Worm (Caenorhabditis elegans): ENCODE data around the gene ufc-1.

- TF ChIP-seq B0310.2 (tag; optimal IDR thresholded peaks at IDR 0.05) (no peak), pes-1 (GFP tag; IDR thresholded peaks at IDR 0.05) (no peak), ama-1 (optimal IDR thresholded peaks at IDR 0.05) (no peak), sea-1 (GFP tag; conservative IDR thresholded peaks at IDR 0.05) (no peak), tra-4 (tag; optimal IDR thresholded peaks at IDR 0.05) (no peak), tbx-11 (GFP tag; IDR thresholded peaks at IDR 0.05) (no peak), ets-7 (tag; optimal IDR thresholded peaks at IDR 0.05) (no peak), flt-1 (GFP tag; IDR thresholded peaks at IDR 0.05) (no peak), F13C5.2 (tag; optimal IDR thresholded peaks at IDR 0.05) (no peak), hmg-4 (GFP tag; optimal IDR thresholded peaks at IDR 0.05) (no peak), aly-1 (tag; optimal IDR thresholded peaks at IDR 0.05) (no peak), tbx-37 (GFP tag; conservative IDR thresholded peaks at IDR 0.05) (no peak)
Observed at ce11 chrIII:9299116-9299515, 32.2 kb upstream of the ufc-1 start.

Data from whole organism, early embryonic.